Worm (Caenorhabditis elegans) whole organism, L3 larva: Measurements from ENCODE around the gene Y116A8A.7.

Source experiments
- R02D3.7 ChIP-seq: fragments of 150-350 bp; optimal IDR thresholded peaks from 2 replicates; lab custom pipeline; 2014; ENCODE audit warnings: missing biosample characterization, missing genetic modification characterization
- ZK546.5 ChIP-seq: sonication (generic microtip); optimal IDR thresholded peaks from 2 replicates; lab custom pipeline; 2017; ENCODE audit warnings: missing biosample characterization, missing genetic modification characterization
- aly-2 ChIP-seq: fragments of 150-350 bp; optimal IDR thresholded peaks from 2 replicates; lab custom pipeline; 2014; ENCODE audit warnings: missing biosample characterization, missing genetic modification characterization
- ama-1 ChIP-seq: fragments of 150-350 bp; optimal IDR thresholded peaks from 2 replicates; lab custom pipeline; 2018
- ceh-16 ChIP-seq: sonication (generic microtip); optimal IDR thresholded peaks from 2 replicates; lab custom pipeline; 2017; ENCODE audit warnings: missing biosample characterization, missing genetic modification characterization
- ceh-28 ChIP-seq: fragments of 150-350 bp; optimal IDR thresholded peaks from 2 replicates; lab custom pipeline; 2014; ENCODE audit warnings: missing biosample characterization, missing genetic modification reagents, missing genetic modification characterization
- ceh-82 ChIP-seq: fragments of 150-350 bp; optimal IDR thresholded peaks from 2 replicates; lab custom pipeline; 2014; ENCODE audit warnings: missing biosample characterization, missing genetic modification characterization
- ceh-9 ChIP-seq: sonication (generic microtip); optimal IDR thresholded peaks from 2 replicates; lab custom pipeline; 2018; ENCODE audit warnings: missing biosample characterization, missing genetic modification characterization
- daf-12 ChIP-seq: fragments of 150-350 bp; optimal IDR thresholded peaks from 2 replicates; lab custom pipeline; 2014; ENCODE audit warnings: missing biosample characterization, missing genetic modification reagents, missing genetic modification characterization
- egl-27 ChIP-seq: sonication (generic microtip); optimal IDR thresholded peaks from 4 replicates; lab custom pipeline; 2017; ENCODE audit warnings: missing biosample characterization, missing genetic modification reagents, missing genetic modification characterization
- egl-5 ChIP-seq: fragments of 150-350 bp; optimal IDR thresholded peaks from 2 replicates; lab custom pipeline; 2017; ENCODE audit warnings: missing biosample characterization, missing genetic modification reagents, missing genetic modification characterization, inconsistent platforms
- elt-1 ChIP-seq: fragments of 150-350 bp; optimal IDR thresholded peaks from 2 replicates; lab custom pipeline; 2014; ENCODE audit warnings: missing biosample characterization, missing genetic modification characterization
- elt-2 ChIP-seq: sonication (generic microtip); optimal IDR thresholded peaks from 2 replicates; lab custom pipeline; 2016; ENCODE audit warnings: missing genetic modification reagents, mild to moderate bottlenecking, missing genetic modification characterization, missing compliant biosample characterization
- elt-3 ChIP-seq, 3 experiments: fragments of 150-350 bp in 1 of 3; sonication (generic microtip) in 2 of 3; optimal IDR thresholded peaks; 2 replicates in 2 of 3; 4 replicates in 1 of 3; lab custom pipeline; 2014 to 2017; ENCODE audit warnings: missing biosample characterization in 3 of 3, missing genetic modification characterization in 3 of 3
- eor-1 ChIP-seq, 2 experiments: fragments of 150-350 bp; optimal IDR thresholded peaks; 2 replicates each; lab custom pipeline; 2014 to 2018; ENCODE audit warnings: missing biosample characterization in 2 of 2, missing genetic modification characterization in 2 of 2
- fkh-10 ChIP-seq: sonication (generic microtip); optimal IDR thresholded peaks from 2 replicates; lab custom pipeline; 2017; ENCODE audit warnings: missing biosample characterization, missing genetic modification reagents, missing genetic modification characterization
- fkh-2 ChIP-seq: fragments of 150-350 bp; optimal IDR thresholded peaks from 2 replicates; lab custom pipeline; 2014; ENCODE audit warnings: missing biosample characterization, missing genetic modification reagents, missing genetic modification characterization
- fos-1 ChIP-seq: fragments of 150-350 bp; optimal IDR thresholded peaks from 2 replicates; lab custom pipeline; 2014; ENCODE audit warnings: missing biosample characterization, missing genetic modification characterization
- hmg-11 ChIP-seq: sonication (generic microtip); optimal IDR thresholded peaks from 2 replicates; lab custom pipeline; 2016; ENCODE audit warnings: missing genetic modification characterization, missing compliant biosample characterization
- jun-1 ChIP-seq: fragments of 150-350 bp; optimal IDR thresholded peaks from 2 replicates; lab custom pipeline; 2014; ENCODE audit warnings: missing biosample characterization, missing genetic modification reagents, missing genetic modification characterization
- lin-15B ChIP-seq: fragments of 150-350 bp; optimal IDR thresholded peaks from 2 replicates; lab custom pipeline; 2014; ENCODE audit warnings: missing biosample characterization, missing genetic modification characterization
- lin-39 ChIP-seq: fragments of 150-350 bp; optimal IDR thresholded peaks from 2 replicates; lab custom pipeline; 2018; ENCODE audit warnings: missing biosample characterization, missing genetic modification reagents, missing genetic modification characterization
- lsy-12 ChIP-seq: sonication (generic microtip); optimal IDR thresholded peaks from 2 replicates; lab custom pipeline; 2016; ENCODE audit warnings: mild to moderate bottlenecking, missing genetic modification characterization, missing compliant biosample characterization
- mdl-1 ChIP-seq: fragments of 150-350 bp; optimal IDR thresholded peaks from 2 replicates; lab custom pipeline; 2014; ENCODE audit warnings: missing biosample characterization, missing genetic modification characterization
- mml-1 ChIP-seq: fragments of 150-350 bp; sonication (generic microtip); optimal IDR thresholded peaks from 3 replicates; lab custom pipeline; 2014; ENCODE audit warnings: missing biosample characterization, missing genetic modification characterization
- nfya-1 ChIP-seq: sonication (generic microtip); optimal IDR thresholded peaks from 2 replicates; lab custom pipeline; 2017; ENCODE audit warnings: missing genetic modification characterization, mild to moderate bottlenecking, missing compliant biosample characterization, antibody characterized with exemption, moderate library complexity; ENCODE audit not compliant: insufficient read depth
- nhr-11 ChIP-seq: fragments of 150-350 bp; optimal IDR thresholded peaks from 2 replicates; lab custom pipeline; 2014; ENCODE audit warnings: missing biosample characterization, missing genetic modification characterization
- nhr-12 ChIP-seq: fragments of 150-350 bp; optimal IDR thresholded peaks from 2 replicates; lab custom pipeline; 2014; ENCODE audit warnings: missing biosample characterization, missing genetic modification characterization
- nhr-23 ChIP-seq: fragments of 150-350 bp; optimal IDR thresholded peaks from 2 replicates; lab custom pipeline; 2014; ENCODE audit warnings: missing biosample characterization, missing genetic modification reagents, missing genetic modification characterization
- nhr-237 ChIP-seq: fragments of 150-350 bp; optimal IDR thresholded peaks from 2 replicates; lab custom pipeline; 2014; ENCODE audit warnings: missing biosample characterization, missing genetic modification characterization
- nhr-25 ChIP-seq: sonication (generic microtip); optimal IDR thresholded peaks from 2 replicates; lab custom pipeline; 2017; ENCODE audit warnings: missing biosample characterization, missing genetic modification characterization
- nhr-28 ChIP-seq: fragments of 150-350 bp; optimal IDR thresholded peaks from 2 replicates; lab custom pipeline; 2014; ENCODE audit warnings: missing biosample characterization, missing genetic modification characterization
- nhr-43 ChIP-seq: sonication (generic microtip); optimal IDR thresholded peaks from 2 replicates; lab custom pipeline; 2016; ENCODE audit warnings: mild to moderate bottlenecking, missing genetic modification characterization, missing compliant biosample characterization; ENCODE audit not compliant: poor library complexity, severe bottlenecking
- nhr-76 ChIP-seq: fragments of 150-350 bp; sonication (generic microtip); optimal IDR thresholded peaks from 5 replicates; lab custom pipeline; 2014; ENCODE audit warnings: missing biosample characterization, missing genetic modification characterization
- pha-4 ChIP-seq: fragments of 150-350 bp; optimal IDR thresholded peaks from 2 replicates; lab custom pipeline; 2014; ENCODE audit warnings: missing biosample characterization, missing genetic modification reagents, missing genetic modification characterization
- pqm-1 ChIP-seq: fragments of 150-350 bp; optimal IDR thresholded peaks from 2 replicates; lab custom pipeline; 2017; ENCODE audit warnings: missing biosample characterization, missing genetic modification characterization, inconsistent platforms
- sea-2 ChIP-seq: fragments of 150-350 bp; sonication (generic microtip); optimal IDR thresholded peaks from 4 replicates; lab custom pipeline; 2014; ENCODE audit warnings: missing biosample characterization, missing genetic modification reagents, missing genetic modification characterization
- skn-1 ChIP-seq: fragments of 150-350 bp; optimal IDR thresholded peaks from 2 replicates; lab custom pipeline; 2014; ENCODE audit warnings: missing biosample characterization, missing genetic modification characterization
- snpc-4 ChIP-seq: fragments of 150-350 bp; optimal IDR thresholded peaks from 2 replicates; lab custom pipeline; 2014; ENCODE audit warnings: missing biosample characterization, missing genetic modification characterization
- tbx-2 ChIP-seq: sonication (generic microtip); optimal IDR thresholded peaks from 2 replicates; lab custom pipeline; 2016; ENCODE audit warnings: mild to moderate bottlenecking, missing genetic modification characterization, missing compliant biosample characterization
- unc-62 ChIP-seq: fragments of 150-350 bp; sonication (generic microtip); optimal IDR thresholded peaks from 4 replicates; lab custom pipeline; 2014; ENCODE audit warnings: missing biosample characterization, missing genetic modification reagents, missing genetic modification characterization
- zag-1 ChIP-seq: fragments of 150-350 bp; optimal IDR thresholded peaks from 2 replicates; lab custom pipeline; 2014; ENCODE audit warnings: missing biosample characterization, missing genetic modification characterization
- ztf-4 ChIP-seq: fragments of 150-350 bp; optimal IDR thresholded peaks from 2 replicates; lab custom pipeline; 2014; ENCODE audit warnings: missing biosample characterization, missing genetic modification characterization

The Y116A8A.7 gene

DNA sequence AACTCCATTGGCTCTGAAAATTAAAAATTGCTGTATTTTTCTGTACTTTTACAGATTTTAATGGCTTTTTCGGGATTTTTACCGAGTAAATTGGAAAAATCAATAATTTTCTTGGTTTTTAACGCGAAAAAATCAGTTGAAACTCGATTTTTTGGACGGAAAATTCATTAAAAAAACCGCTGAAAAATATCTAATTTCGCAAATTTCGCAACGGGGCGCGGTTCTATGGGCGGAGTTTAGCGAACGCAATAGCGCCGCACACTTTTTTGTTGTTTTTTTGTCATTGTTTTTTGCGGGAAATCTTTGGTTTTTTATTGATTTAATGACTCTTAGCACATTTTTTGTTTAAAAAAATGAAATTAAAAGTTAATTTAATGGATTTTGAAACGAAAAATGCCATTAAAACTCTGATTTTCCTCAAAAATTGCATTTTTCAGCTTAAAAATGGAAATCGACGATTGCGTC, 33.5 kb downstream of the Y116A8A.7 start, which contains the start of the genes mel-46 and lsy-13:
mel-46 (minus strand) TSS at position 51 of the 465 bp plus-strand sequence.
lsy-13 (plus strand) TSS at position 440 of the 465 bp plus-strand sequence.
- TF ChIP-seq lin-39 (tag; lab: Kevin White, UChicago) (peak; percentile 27), fkh-10 (GFP tag; lab: Kevin White, UChicago) (no peak), nhr-11 (no peak), elt-2 (tag; lab: Kevin White, UChicago) (peak; percentile 5), elt-3 (tag; optimal IDR thresholded peaks at IDR 0.05; lab: Kevin White, UChicago) (no peak), snpc-4 (tag; lab: Kevin White, UChicago) (peak; percentile 68), hmg-11 (tag; lab: Kevin White, UChicago) (peak; percentile 45), R02D3.7 (tag; lab: Kevin White, UChicago) (peak; percentile 33), pha-4 (peak; percentile 82), nfya-1 (tag; lab: Kevin White, UChicago) (peak; percentile 55), zag-1 (tag; lab: Kevin White, UChicago) (no peak), skn-1 (tag; lab: Kevin White, UChicago) (peak; percentile 60), nhr-23 (tag; lab: Kevin White, UChicago) (peak; percentile 37), ceh-28 (tag; lab: Kevin White, UChicago) (peak; percentile 49), lin-15B (tag; lab: Kevin White, UChicago) (peak; percentile 35)

DNA sequence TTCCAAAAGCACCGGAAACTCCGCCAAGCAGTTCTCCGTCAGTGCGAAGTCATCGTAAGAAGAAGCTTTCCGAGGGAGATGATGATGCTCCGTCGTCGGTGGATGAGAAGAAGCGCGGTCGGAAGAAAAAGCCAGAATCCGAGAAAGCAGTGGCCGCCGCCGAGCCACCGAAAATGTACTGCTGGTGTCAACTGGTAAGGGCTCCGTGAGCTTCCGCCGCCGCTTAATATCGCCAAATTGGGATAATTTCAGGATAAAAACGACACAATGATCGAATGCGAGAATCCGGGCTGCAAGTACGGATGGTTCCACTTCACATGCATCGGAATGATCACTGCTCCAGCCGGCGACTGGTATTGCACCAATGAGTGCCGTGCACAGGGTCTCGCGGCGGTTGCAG, 34.9 kb downstream of the Y116A8A.7 start:
- TF ChIP-seq nhr-237 (tag; lab: Kevin White, UChicago) = no peak
- TF ChIP-seq elt-3 (tag; optimal IDR thresholded peaks at IDR 0.05; lab: Kevin White, UChicago) = no peak
- TF ChIP-seq elt-2 (tag; lab: Kevin White, UChicago) = no peak
- no peak for TF ChIP-seq pqm-1
- TF ChIP-seq lin-39 (tag; lab: Kevin White, UChicago) = no peak
- no peak for TF ChIP-seq ceh-28 (tag; lab: Kevin White, UChicago)
- TF ChIP-seq ama-1 (lab: Kevin White, UChicago) = no peak
- no peak for TF ChIP-seq ztf-4 (tag; lab: Kevin White, UChicago)
- no peak for TF ChIP-seq fos-1 (tag; lab: Kevin White, UChicago)
- no peak for TF ChIP-seq elt-1
- no peak for TF ChIP-seq nhr-12 (tag; lab: Kevin White, UChicago)
- TF ChIP-seq R02D3.7 (tag; lab: Kevin White, UChicago) = no peak
- no peak for TF ChIP-seq ceh-9 (tag; lab: Kevin White, UChicago)
- TF ChIP-seq ceh-82 = no peak
- no peak for TF ChIP-seq nhr-76 (tag; lab: Kevin White, UChicago)
- no peak for TF ChIP-seq hmg-11 (tag; lab: Kevin White, UChicago)
- TF ChIP-seq jun-1 (tag; lab: Kevin White, UChicago) = no peak
- no peak for TF ChIP-seq skn-1 (tag; lab: Kevin White, UChicago)
- TF ChIP-seq ZK546.5 (tag; lab: Kevin White, UChicago) = no peak

DNA sequence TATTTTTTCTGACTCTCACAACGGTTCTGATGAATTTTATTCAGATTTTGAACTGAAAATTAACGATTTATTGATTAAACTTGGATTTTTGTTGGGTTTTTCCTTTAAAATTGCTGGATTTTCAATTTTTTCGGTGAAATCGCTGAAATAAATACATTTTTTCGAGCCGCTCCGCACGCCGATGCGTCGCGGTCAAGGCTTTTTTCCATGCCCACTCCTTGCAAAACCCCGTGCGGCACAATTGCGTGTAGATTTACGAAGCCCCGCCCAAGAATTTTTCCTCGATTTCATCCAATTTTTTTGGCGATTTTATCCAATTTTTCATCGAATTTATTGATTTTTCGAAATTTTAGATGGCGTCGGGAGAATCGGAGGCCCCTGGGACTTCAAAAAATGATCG, 35.5 kb downstream of the Y116A8A.7 start, which contains the start of gene gtsf-1:
gtsf-1 (plus strand) TSS at position 354 of the 400 bp plus-strand sequence.
- TF ChIP-seq fos-1 (tag; lab: Kevin White, UChicago) (no peak), lin-39 (tag; lab: Kevin White, UChicago) (peak; percentile 90), ama-1 (lab: Kevin White, UChicago) (peak; percentile 54), nfya-1 (tag; lab: Kevin White, UChicago) (peak; percentile 83), jun-1 (tag; lab: Kevin White, UChicago) (peak; percentile 47), egl-5 (tag; lab: Kevin White, UChicago) (peak; percentile 65), sea-2 (no peak), snpc-4 (tag; lab: Kevin White, UChicago) (peak; percentile 56), daf-12 (tag; lab: Kevin White, UChicago) (no peak), ceh-9 (tag; lab: Kevin White, UChicago) (no peak), ceh-82 (peak; percentile 38), unc-62 (GFP tag; lab: Kevin White, UChicago) (no peak), pha-4 (peak; percentile 79), mml-1 (tag; lab: Kevin White, UChicago) (no peak), nhr-28 (tag; lab: Kevin White, UChicago) (no peak), elt-1 (no peak), eor-1 (tag; optimal IDR thresholded peaks at IDR 0.05; lab: Kevin White, UChicago) (no peak), ZK546.5 (tag; lab: Kevin White, UChicago) (no peak), tbx-2 (tag; lab: Kevin White, UChicago) (peak; percentile 42), mdl-1 (no peak), aly-2 (tag; lab: Kevin White, UChicago) (no peak), nhr-76 (tag; lab: Kevin White, UChicago) (no peak), hmg-11 (tag; lab: Kevin White, UChicago) (peak; percentile 88), pqm-1 (peak; percentile 23), lin-15B (tag; lab: Kevin White, UChicago) (peak; percentile 88), elt-2 (tag; lab: Kevin White, UChicago) (peak; percentile 51), fkh-2 (tag; lab: Kevin White, UChicago) (no peak), zag-1 (tag; lab: Kevin White, UChicago) (peak; percentile 41), nhr-43 (tag; lab: Kevin White, UChicago) (no peak), ceh-28 (tag; lab: Kevin White, UChicago) (peak; percentile 74), ceh-16 (tag; lab: Kevin White, UChicago) (no peak), R02D3.7 (tag; lab: Kevin White, UChicago) (peak; percentile 99), nhr-237 (tag; lab: Kevin White, UChicago) (no peak), nhr-23 (tag; lab: Kevin White, UChicago) (peak; percentile 74), fkh-10 (GFP tag; lab: Kevin White, UChicago) (peak; percentile 16), skn-1 (tag; lab: Kevin White, UChicago) (peak; percentile 60), nhr-12 (tag; lab: Kevin White, UChicago) (no peak), egl-27 (tag; lab: Kevin White, UChicago) (no peak), lsy-12 (tag; lab: Kevin White, UChicago) (peak; percentile 17), nhr-25 (tag; lab: Kevin White, UChicago) (peak; percentile 60)
